Fruit fly (Drosophila melanogaster): ENCODE measurements around the gene CG6216.

- TF ChIP-seq CG33017 (tag; optimal IDR thresholded peaks at IDR 0.05) = no peak
- no peak for TF ChIP-seq CG12768 (GFP tag; optimal IDR thresholded peaks at IDR 0.05)
- no peak for TF ChIP-seq toe (GFP tag; optimal IDR thresholded peaks at IDR 0.05)
- TF ChIP-seq ovo (GFP tag; optimal IDR thresholded peaks at IDR 0.05) = no peak
- no peak for TF ChIP-seq pad (GFP tag; optimal IDR thresholded peaks at IDR 0.05)
- TF ChIP-seq kay (GFP tag; ENCODE audit: borderline replicate concordance) = no peak
- no peak for TF ChIP-seq CG11617 (GFP tag; optimal IDR thresholded peaks at IDR 0.05)
- no peak for TF ChIP-seq cic (GFP tag; optimal IDR thresholded peaks at IDR 0.05)
- no peak for TF ChIP-seq CG5204 (GFP tag; optimal IDR thresholded peaks at IDR 0.05)
- no peak for TF ChIP-seq CG7045 (GFP tag; optimal IDR thresholded peaks at IDR 0.05)
- TF ChIP-seq CG14711 (tag; optimal IDR thresholded peaks at IDR 0.05) = no peak
- no peak for TF ChIP-seq Mnt (GFP tag; optimal IDR thresholded peaks at IDR 0.05)
Observed at dm6 chr3L:11164899-11165298, 14.3 kb upstream of the CG6216 start, which contains the start of gene Alg10.

All from whole organism, adult.